Fruit fly (Drosophila melanogaster): ENCODE data around the gene CG11630.

The CG11630 gene

dm6 chr2L:21792831-21793230, 9.0 kb upstream of the CG11630 start:
- no peak for TF ChIP-seq CG4496 (GFP tag; IDR thresholded peaks at IDR 0.05)
- no peak for TF ChIP-seq CG13204 (GFP tag; optimal IDR thresholded peaks at IDR 0.05)
- no peak for TF ChIP-seq CG32121 (GFP tag; IDR thresholded peaks at IDR 0.05)
- no peak for TF ChIP-seq CG9948 (tag; optimal IDR thresholded peaks at IDR 0.05)
- no peak for TF ChIP-seq Pif1B (GFP tag; optimal IDR thresholded peaks at IDR 0.05)
- no peak for TF ChIP-seq Snoo (tag; optimal IDR thresholded peaks at IDR 0.05)
- no peak for TF ChIP-seq CG10348 (GFP tag; IDR thresholded peaks at IDR 0.05)

- TF ChIP-seq Ets98B (GFP tag; IDR thresholded peaks at IDR 0.05) (no peak), CG32121 (GFP tag; IDR thresholded peaks at IDR 0.05) (no peak), Pif1B (GFP tag; optimal IDR thresholded peaks at IDR 0.05) (no peak), Pif1A (GFP tag; optimal IDR thresholded peaks at IDR 0.05) (no peak), CG12605 (GFP tag; IDR thresholded peaks at IDR 0.05) (no peak), CG8301 (tag; optimal IDR thresholded peaks at IDR 0.05) (no peak), CG13204 (GFP tag; optimal IDR thresholded peaks at IDR 0.05) (no peak), CG8159 (tag; optimal IDR thresholded peaks at IDR 0.05) (no peak), CG9948 (tag; optimal IDR thresholded peaks at IDR 0.05) (no peak), CG10348 (GFP tag; IDR thresholded peaks at IDR 0.05) (no peak), D1 (tag; optimal IDR thresholded peaks at IDR 0.05) (no peak), CG17806 (tag; optimal IDR thresholded peaks at IDR 0.05) (no peak), gl (tag; optimal IDR thresholded peaks at IDR 0.05) (no peak), fd96Ca (GFP tag; IDR thresholded peaks at IDR 0.05) (no peak), CG4496 (GFP tag; IDR thresholded peaks at IDR 0.05) (no peak), rn (GFP tag; IDR thresholded peaks at IDR 0.05) (no peak), CG15710 (tag; optimal IDR thresholded peaks at IDR 0.05) (no peak)
Measured at dm6 chr2L:21791980-21792379, 8.1 kb upstream of the CG11630 start.

- TF ChIP-seq CG14655 (GFP tag; optimal IDR thresholded peaks at IDR 0.05) (no peak), CG8159 (tag; optimal IDR thresholded peaks at IDR 0.05) (no peak), Pif1B (GFP tag; optimal IDR thresholded peaks at IDR 0.05) (no peak), rn (GFP tag; IDR thresholded peaks at IDR 0.05) (no peak), CG4496 (GFP tag; IDR thresholded peaks at IDR 0.05) (no peak), fd96Ca (GFP tag; IDR thresholded peaks at IDR 0.05) (no peak), CG17806 (tag; optimal IDR thresholded peaks at IDR 0.05) (no peak), D1 (tag; optimal IDR thresholded peaks at IDR 0.05) (no peak), CG12605 (GFP tag; IDR thresholded peaks at IDR 0.05) (no peak), CG15710 (tag; optimal IDR thresholded peaks at IDR 0.05) (no peak), CG9948 (tag; optimal IDR thresholded peaks at IDR 0.05) (no peak)
Measured at dm6 chr2L:21789456-21790065, 5.7 kb upstream of the CG11630 start.

dm6 chr2L:21786991-21787390, 3.1 kb upstream of the CG11630 start:
- TF ChIP-seq rn (GFP tag; IDR thresholded peaks at IDR 0.05): no peak
- no peak for TF ChIP-seq D1 (tag; optimal IDR thresholded peaks at IDR 0.05)
- TF ChIP-seq CG17806 (tag; optimal IDR thresholded peaks at IDR 0.05): no peak
- TF ChIP-seq CG34367 (tag; optimal IDR thresholded peaks at IDR 0.05): no peak
- no peak for TF ChIP-seq CG9948 (tag; optimal IDR thresholded peaks at IDR 0.05)
- no peak for TF ChIP-seq Ets98B (GFP tag; IDR thresholded peaks at IDR 0.05)
- TF ChIP-seq CG8301 (tag; optimal IDR thresholded peaks at IDR 0.05): no peak
- no peak for TF ChIP-seq gl (tag; optimal IDR thresholded peaks at IDR 0.05)
- TF ChIP-seq Snoo (tag; optimal IDR thresholded peaks at IDR 0.05): no peak
- TF ChIP-seq CG14655 (GFP tag; optimal IDR thresholded peaks at IDR 0.05): no peak
- no peak for TF ChIP-seq CG10348 (GFP tag; IDR thresholded peaks at IDR 0.05)

- no peak for TF ChIP-seq Snoo (tag; optimal IDR thresholded peaks at IDR 0.05)
- TF ChIP-seq CG8159 (tag; optimal IDR thresholded peaks at IDR 0.05): peak; percentile 22
- no peak for TF ChIP-seq Pif1B (GFP tag; optimal IDR thresholded peaks at IDR 0.05)
- peak; percentile 11 for TF ChIP-seq CG9948 (tag; optimal IDR thresholded peaks at IDR 0.05)
Measured at dm6 chr2L:21784790-21785425, 1.0 kb upstream of the CG11630 start.

dm6 chr2L:21769461-21769860, 14.4 kb downstream of the CG11630 start:
- TF ChIP-seq Pif1A (GFP tag; optimal IDR thresholded peaks at IDR 0.05): no peak
- TF ChIP-seq rn (GFP tag; IDR thresholded peaks at IDR 0.05): no peak
- TF ChIP-seq D1 (tag; optimal IDR thresholded peaks at IDR 0.05): no peak
- no peak for TF ChIP-seq CG17806 (tag; optimal IDR thresholded peaks at IDR 0.05)
- TF ChIP-seq CG14655 (GFP tag; optimal IDR thresholded peaks at IDR 0.05): no peak
- TF ChIP-seq Ets98B (GFP tag; IDR thresholded peaks at IDR 0.05): no peak
- no peak for TF ChIP-seq CG4496 (GFP tag; IDR thresholded peaks at IDR 0.05)
- TF ChIP-seq CG13204 (GFP tag; optimal IDR thresholded peaks at IDR 0.05): no peak
- no peak for TF ChIP-seq CG8301 (tag; optimal IDR thresholded peaks at IDR 0.05)
- no peak for TF ChIP-seq CG32121 (GFP tag; IDR thresholded peaks at IDR 0.05)
- no peak for TF ChIP-seq CG34367 (tag; optimal IDR thresholded peaks at IDR 0.05)
- no peak for TF ChIP-seq CG10348 (GFP tag; IDR thresholded peaks at IDR 0.05)
- TF ChIP-seq fd96Ca (GFP tag; IDR thresholded peaks at IDR 0.05): no peak
- no peak for TF ChIP-seq CG8159 (tag; optimal IDR thresholded peaks at IDR 0.05)
- TF ChIP-seq CG15710 (tag; optimal IDR thresholded peaks at IDR 0.05): no peak
- no peak for TF ChIP-seq gl (tag; optimal IDR thresholded peaks at IDR 0.05)
- no peak for TF ChIP-seq CG9948 (tag; optimal IDR thresholded peaks at IDR 0.05)

dm6 chr2L:21764934-21765333, 18.9 kb downstream of the CG11630 start:
- peak; percentile 57 for TF ChIP-seq EcR (GFP tag; optimal IDR thresholded peaks at IDR 0.05)
- no peak for TF ChIP-seq CG14655 (GFP tag; optimal IDR thresholded peaks at IDR 0.05)
